Fruit fly (Drosophila melanogaster): ENCODE results near the gene CG4325.

Gene CG4325

dm6 chrX:2050070-2050899, 6.7 kb upstream of the CG4325 start, which contains the start of gene moody (continued):
- peak; percentile 80 for TF ChIP-seq CG17186 (GFP tag; optimal IDR thresholded peaks at IDR 0.05)
- TF ChIP-seq E2f1 (GFP tag; IDR thresholded peaks at IDR 0.05), result peak; percentile 98
- peak; percentile 98 for TF ChIP-seq CG11085 (GFP tag; IDR thresholded peaks at IDR 0.05)
- TF ChIP-seq ato (GFP tag; IDR thresholded peaks at IDR 0.05; ENCODE audit: partially characterized antibody), result no peak
- TF ChIP-seq Gug (GFP tag; IDR thresholded peaks at IDR 0.05), result peak; percentile 100
- TF ChIP-seq gcm (GFP tag; optimal IDR thresholded peaks at IDR 0.05), result peak; percentile 94
- TF ChIP-seq jing (GFP tag; optimal IDR thresholded peaks at IDR 0.05), result peak; percentile 95
- peak; percentile 96 for TF ChIP-seq Dip3 (GFP tag; optimal IDR thresholded peaks at IDR 0.05)
- TF ChIP-seq fd64A (GFP tag; optimal IDR thresholded peaks at IDR 0.05), result peak; percentile 85
- TF ChIP-seq CG16813 (GFP tag; IDR thresholded peaks at IDR 0.05; ENCODE audit: partially characterized antibody), result no peak
- TF ChIP-seq tna (GFP tag; IDR thresholded peaks at IDR 0.05; ENCODE audit: partially characterized antibody), result no peak
- TF ChIP-seq zen (tag; optimal IDR thresholded peaks at IDR 0.05), result peak; percentile 73
- TF ChIP-seq zfh2 (GFP tag; optimal IDR thresholded peaks at IDR 0.05), result peak; percentile 98
- TF ChIP-seq Xbp1 (GFP tag; optimal IDR thresholded peaks at IDR 0.05), result peak; percentile 98
- TF ChIP-seq nom (GFP tag; optimal IDR thresholded peaks at IDR 0.05), result peak; percentile 94
- no peak for TF ChIP-seq Kr (GFP tag; optimal IDR thresholded peaks at IDR 0.05)
- peak; percentile 96 for TF ChIP-seq CG1792 (GFP tag; optimal IDR thresholded peaks at IDR 0.05)
- peak; percentile 78 for TF ChIP-seq pfk (GFP tag; optimal IDR thresholded peaks at IDR 0.05)
- peak; percentile 86 for TF ChIP-seq lbe (GFP tag; optimal IDR thresholded peaks at IDR 0.05)
- TF ChIP-seq Nf-YC (tag; optimal IDR thresholded peaks at IDR 0.05), result peak; percentile 91
- TF ChIP-seq CG12769 (tag; optimal IDR thresholded peaks at IDR 0.05), result peak; percentile 100
- TF ChIP-seq Asciz (GFP tag; optimal IDR thresholded peaks at IDR 0.05), result peak; percentile 85
- TF ChIP-seq NfI (GFP tag; optimal IDR thresholded peaks at IDR 0.05), result peak; percentile 97
- no peak for TF ChIP-seq br (optimal IDR thresholded peaks at IDR 0.05)
- TF ChIP-seq bab2 (GFP tag; optimal IDR thresholded peaks at IDR 0.05), result peak; percentile 98
- TF ChIP-seq sob (GFP tag; IDR thresholded peaks at IDR 0.05), result peak; percentile 99
- peak; percentile 86 for TF ChIP-seq CG8388 (GFP tag; optimal IDR thresholded peaks at IDR 0.05)
- TF ChIP-seq Mrtf (GFP tag; IDR thresholded peaks at IDR 0.05), result peak; percentile 99
- TF ChIP-seq CG34422 (GFP tag; IDR thresholded peaks at IDR 0.05), result peak; percentile 98
- peak; percentile 98 for TF ChIP-seq so (GFP tag; IDR thresholded peaks at IDR 0.05)
- peak; percentile 93 for TF ChIP-seq Hr3 (GFP tag; optimal IDR thresholded peaks at IDR 0.05)
- TF ChIP-seq dmrt11E (tag; optimal IDR thresholded peaks at IDR 0.05), result peak; percentile 81
- TF ChIP-seq Eip74EF (GFP tag; optimal IDR thresholded peaks at IDR 0.05), result peak in 1 of 2 experiments; percentile 89
- peak; percentile 98 for TF ChIP-seq Fer1 (GFP tag; optimal IDR thresholded peaks at IDR 0.05)
- peak; percentile 86 for TF ChIP-seq CG33557 (GFP tag; optimal IDR thresholded peaks at IDR 0.05)
- peak; percentile 99 for TF ChIP-seq mam (GFP tag; optimal IDR thresholded peaks at IDR 0.05)
- TF ChIP-seq HLH3B (GFP tag; IDR thresholded peaks at IDR 0.05), result peak; percentile 98
- TF ChIP-seq CG12236 (GFP tag; optimal IDR thresholded peaks at IDR 0.05), result peak; percentile 88
- TF ChIP-seq CG10431 (GFP tag; optimal IDR thresholded peaks at IDR 0.05), result peak; percentile 92
- TF ChIP-seq Dip2 (GFP tag; IDR thresholded peaks at IDR 0.05), result peak; percentile 57; the same call in 1 of the 2 replicates
- TF ChIP-seq Tbp (GFP tag; optimal IDR thresholded peaks at IDR 0.05), result no peak
- TF ChIP-seq pb (GFP tag; optimal IDR thresholded peaks at IDR 0.05), result peak; percentile 97
- peak; percentile 92 for TF ChIP-seq CG4820 (GFP tag; optimal IDR thresholded peaks at IDR 0.05)
- peak; percentile 65; the same call in 1 of the 2 replicates for TF ChIP-seq CG13287 (GFP tag; IDR thresholded peaks at IDR 0.05; ENCODE audit: partially characterized antibody)
- TF ChIP-seq unpg (GFP tag; optimal IDR thresholded peaks at IDR 0.05), result peak; percentile 96
- peak; percentile 94 for TF ChIP-seq CG6683 (GFP tag; optimal IDR thresholded peaks at IDR 0.05)
- TF ChIP-seq Poxn (GFP tag; IDR thresholded peaks at IDR 0.05), result peak; percentile 93
- TF ChIP-seq CG8290 (GFP tag; optimal IDR thresholded peaks at IDR 0.05), result peak; percentile 93
- TF ChIP-seq CG8290 (tag; optimal IDR thresholded peaks at IDR 0.05), result peak; percentile 71 to 100
